Worm (Caenorhabditis elegans): ENCODE results near the gene abcf-3.

Gene abcf-3

DNA sequence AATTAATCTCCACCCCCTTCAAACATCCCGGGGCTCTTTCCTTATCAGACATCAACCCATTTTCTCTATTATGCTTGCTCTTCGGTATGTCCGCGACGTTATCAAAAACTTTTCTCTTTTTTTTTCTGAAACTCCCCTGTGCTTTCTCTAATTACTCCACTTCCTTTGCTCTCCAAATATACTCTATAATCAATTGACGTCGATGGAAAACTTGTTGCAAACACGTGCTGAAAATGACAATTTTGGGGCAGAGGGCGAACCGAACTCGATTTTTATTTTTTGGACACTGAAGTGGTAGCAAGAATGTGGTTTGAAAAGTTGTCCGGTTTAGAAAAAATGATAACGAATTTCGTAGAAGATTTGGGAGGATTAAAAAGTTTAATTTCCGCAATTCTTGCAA is 5.9 kb downstream of the abcf-3 start:
- TF ChIP-seq syd-9 (tag; optimal IDR thresholded peaks at IDR 0.05), result no peak
- TF ChIP-seq nhr-232 (tag; optimal IDR thresholded peaks at IDR 0.05), result no peak
- no peak for TF ChIP-seq mec-3 (tag; optimal IDR thresholded peaks at IDR 0.05; ENCODE audit: borderline replicate concordance)
- TF ChIP-seq ceh-6 (GFP tag; optimal IDR thresholded peaks at IDR 0.05), result no peak
- no peak for TF ChIP-seq eyg-1 (tag; optimal IDR thresholded peaks at IDR 0.05)
- TF ChIP-seq ceh-18 (tag; optimal IDR thresholded peaks at IDR 0.05), result no peak
- TF ChIP-seq sdc-2 (tag; optimal IDR thresholded peaks at IDR 0.05), result no peak
- no peak for TF ChIP-seq Y22D7AL.16 (tag; optimal IDR thresholded peaks at IDR 0.05)
- no peak for TF ChIP-seq C08G9.2 (tag; optimal IDR thresholded peaks at IDR 0.05)
- TF ChIP-seq hlh-30 (tag; optimal IDR thresholded peaks at IDR 0.05; ENCODE audit: insufficient read depth), result no peak
- TF ChIP-seq pha-4 (tag; optimal IDR thresholded peaks at IDR 0.05), result no peak
- no peak for TF ChIP-seq pax-1 (tag; optimal IDR thresholded peaks at IDR 0.05)
- TF ChIP-seq sox-4 (tag; optimal IDR thresholded peaks at IDR 0.05), result no peak
- TF ChIP-seq ceh-30 (tag; optimal IDR thresholded peaks at IDR 0.05), result no peak

- TF ChIP-seq elt-2 (tag; optimal IDR thresholded peaks at IDR 0.05), result peak; percentile 20
- no peak for TF ChIP-seq odd-2 (tag; optimal IDR thresholded peaks at IDR 0.05)
- TF ChIP-seq ama-1 (optimal IDR thresholded peaks at IDR 0.05), result no peak
- TF ChIP-seq ceh-19 (GFP tag; optimal IDR thresholded peaks at IDR 0.05), result no peak
Observed at ce11 chrIII:6180294-6180693, 7.1 kb downstream of the abcf-3 start.

ce11 chrIII:6183118-6183517 is 9.9 kb downstream of the abcf-3 start, which contains the start of gene nas-28:
TSS of gene nas-28 (minus strand) at chrIII:6183218.
- TF ChIP-seq dve-1 (tag; optimal IDR thresholded peaks at IDR 0.05) (no peak), ztf-16 (tag; optimal IDR thresholded peaks at IDR 0.05) (no peak), pqm-1 (tag; optimal IDR thresholded peaks at IDR 0.05) (no peak), C08G9.2 (tag; optimal IDR thresholded peaks at IDR 0.05) (no peak), rnt-1 (tag; optimal IDR thresholded peaks at IDR 0.05) (no peak), madf-2 (tag; optimal IDR thresholded peaks at IDR 0.05) (no peak), syd-9 (tag; optimal IDR thresholded peaks at IDR 0.05) (no peak), pag-3 (tag; optimal IDR thresholded peaks at IDR 0.05; ENCODE audit: borderline replicate concordance) (no peak), K02D7.2 (tag; optimal IDR thresholded peaks at IDR 0.05) (no peak), pat-9 (tag; optimal IDR thresholded peaks at IDR 0.05) (no peak), Y22D7AL.16 (tag; optimal IDR thresholded peaks at IDR 0.05) (no peak), unc-86 (tag; optimal IDR thresholded peaks at IDR 0.05) (no peak)

DNA sequence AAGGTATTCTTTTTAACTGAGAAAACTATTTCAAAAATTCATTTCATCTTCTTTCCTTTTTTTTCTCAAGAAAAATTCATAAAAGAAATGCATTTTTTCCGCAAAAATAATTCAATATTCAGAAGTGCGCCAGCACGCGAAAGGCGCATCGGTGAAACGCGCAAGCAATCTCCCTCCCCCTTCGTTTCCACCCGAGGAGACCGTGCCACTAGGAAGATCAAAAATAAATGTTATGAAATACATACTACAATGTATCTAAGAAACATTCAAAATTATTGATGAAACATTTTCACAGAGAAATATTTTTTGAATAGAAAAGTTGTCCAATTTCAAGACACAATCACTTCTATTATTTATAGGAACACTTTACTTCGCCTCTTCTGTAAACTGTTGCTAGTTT is 14.8 kb downstream of the abcf-3 start:
- TF ChIP-seq unc-42 (tag; optimal IDR thresholded peaks at IDR 0.05), result peak; percentile 9

- TF ChIP-seq hlh-8 (tag; optimal IDR thresholded peaks at IDR 0.05) (no peak), ceh-6 (GFP tag; optimal IDR thresholded peaks at IDR 0.05) (no peak), nfya-1 (tag; optimal IDR thresholded peaks at IDR 0.05) (no peak), K09A11.1 (tag; optimal IDR thresholded peaks at IDR 0.05; ENCODE audit: insufficient read depth) (no peak), unc-3 (GFP tag; conservative IDR thresholded peaks at IDR 0.05) (no peak), unc-3 (tag; optimal IDR thresholded peaks at IDR 0.05) (no peak), pax-1 (tag; optimal IDR thresholded peaks at IDR 0.05) (no peak), nhr-11 (tag; optimal IDR thresholded peaks at IDR 0.05) (no peak), tbx-7 (tag; optimal IDR thresholded peaks at IDR 0.05) (no peak), hlh-6 (tag; optimal IDR thresholded peaks at IDR 0.05) (no peak), T23F11.4 (GFP tag; optimal IDR thresholded peaks at IDR 0.05) (no peak), odd-2 (tag; optimal IDR thresholded peaks at IDR 0.05) (no peak), C38D4.7 (GFP tag; optimal IDR thresholded peaks at IDR 0.05) (no peak), ceh-18 (tag; optimal IDR thresholded peaks at IDR 0.05) (no peak), ceh-34 (tag; optimal IDR thresholded peaks at IDR 0.05) (no peak), pha-2 (tag; optimal IDR thresholded peaks at IDR 0.05) (no peak), hlh-13 (GFP tag; optimal IDR thresholded peaks at IDR 0.05) (no peak), unc-55 (GFP tag; optimal IDR thresholded peaks at IDR 0.05) (no peak), hlh-15 (tag; optimal IDR thresholded peaks at IDR 0.05) (no peak), sox-2 (GFP tag; IDR thresholded peaks at IDR 0.05) (no peak), Y22D7AL.16 (tag; optimal IDR thresholded peaks at IDR 0.05) (no peak)
Observed at ce11 chrIII:6190810-6191209, 17.6 kb downstream of the abcf-3 start, which contains the start of gene C23G10.5. TSS of gene C23G10.5 (plus strand) at chrIII:6191110.

Data from whole organism, late embryonic.